Worm (Caenorhabditis elegans): ENCODE results near the gene mmaa-1.

DNA sequence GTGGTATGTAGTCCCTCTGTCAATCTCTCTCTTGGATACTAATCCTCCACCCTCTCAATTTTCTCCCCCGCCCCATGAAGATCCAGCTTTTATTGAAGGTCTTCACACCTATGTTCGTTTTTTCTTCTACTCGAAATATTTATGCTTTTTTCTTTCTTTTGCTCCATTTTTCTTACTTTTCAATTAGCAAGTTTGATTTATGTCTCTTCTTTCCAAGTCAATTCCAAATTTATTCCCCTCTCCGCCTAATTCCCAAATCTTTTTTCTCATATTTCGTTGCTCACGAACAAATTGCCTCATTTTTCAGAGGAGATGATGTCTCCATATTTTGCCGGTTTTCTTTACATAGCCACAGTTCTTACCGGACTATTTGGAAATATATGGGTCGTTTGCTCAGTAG, 43.3 kb upstream of the mmaa-1 start, which contains the start of gene npr-31:
- no peak for TF ChIP-seq med-1 (GFP tag; optimal IDR thresholded peaks at IDR 0.05; ENCODE audit: insufficient read depth)
- TF ChIP-seq flt-1 (GFP tag; IDR thresholded peaks at IDR 0.05) = no peak
- no peak for TF ChIP-seq klf-2 (GFP tag; conservative IDR thresholded peaks at IDR 0.05)
- TF ChIP-seq ref-1 (GFP tag; conservative IDR thresholded peaks at IDR 0.05) = no peak
- no peak for TF ChIP-seq cog-1 (tag; optimal IDR thresholded peaks at IDR 0.05)
- no peak for TF ChIP-seq ztf-23 (GFP tag; IDR thresholded peaks at IDR 0.05)
- TF ChIP-seq tab-1 (GFP tag; IDR thresholded peaks at IDR 0.05) = no peak
- TF ChIP-seq ztf-29 (GFP tag; IDR thresholded peaks at IDR 0.05) = no peak
- no peak for TF ChIP-seq T22C8.4 (GFP tag; IDR thresholded peaks at IDR 0.05)

Data from whole organism, midembryonic.